Worm (Caenorhabditis elegans) whole organism, mixed stage, embryonic: ENCODE data around the gene ZK1127.3.

Experiments used
- nhr-2 ChIP-seq: fragments of 150-350 bp; optimal IDR thresholded peaks from 2 replicates; lab custom pipeline; 2014; ENCODE audit warnings: missing biosample characterization, missing genetic modification characterization
- snpc-4 ChIP-seq: fragments of 150-350 bp; optimal IDR thresholded peaks from 2 replicates; lab custom pipeline; 2014; ENCODE audit warnings: missing biosample characterization, missing genetic modification characterization

ce11 chrII:7072315-7072589 is 17.2 kb downstream of the ZK1127.3 start, which contains the start of gene kars-1:
- TF ChIP-seq nhr-2 (tag; lab: Kevin White, UChicago) (no peak), snpc-4 (tag; lab: Kevin White, UChicago) (no peak)
